Fruit fly (Drosophila melanogaster) whole organism, embryonic: ENCODE measurements around the gene CG32459.

ENCODE experiments used
- Abd-B ChIP-seq: fragments of 200-800 bp; sonication (Bioruptor generic); optimal IDR thresholded peaks from 2 replicates; lab custom pipeline; 2018; ENCODE audit warnings: missing biosample characterization, mild to moderate bottlenecking, missing genetic modification characterization, moderate library complexity
- B-H2 ChIP-seq: fragments of 200-800 bp; sonication (Bioruptor generic); optimal IDR thresholded peaks from 2 replicates; lab custom pipeline; 2018; ENCODE audit warnings: missing biosample characterization, mild to moderate bottlenecking, missing genetic modification characterization
- Bdp1 ChIP-seq: fragments of 200-800 bp; sonication (Bioruptor generic); optimal IDR thresholded peaks from 3 replicates; lab custom pipeline; 2016; ENCODE audit warnings: missing biosample characterization, missing genetic modification characterization
- Bgb ChIP-seq: fragments of 200-800 bp; sonication (Bioruptor generic); IDR thresholded peaks from 2 replicates; pipeline ENCODE4 v1.3.6; 2022; ENCODE audit warnings: missing biosample characterization, missing genetic modification characterization; ENCODE audit not compliant: partially characterized antibody
- CG14860 ChIP-seq: fragments of 200-800 bp; sonication (Bioruptor generic); IDR thresholded peaks from 3 replicates; pipeline ENCODE4 v1.3.6; 2022; ENCODE audit warnings: missing biosample characterization, missing genetic modification characterization; ENCODE audit not compliant: partially characterized antibody
- CG17361 ChIP-seq: fragments of 200-800 bp; sonication (Bioruptor generic); IDR thresholded peaks from 3 replicates; pipeline ENCODE4 v1.3.6; 2022; ENCODE audit warnings: missing biosample characterization, missing genetic modification characterization
- CG18619 ChIP-seq: fragments of 200-800 bp; sonication (Bioruptor generic); optimal IDR thresholded peaks from 3 replicates; lab custom pipeline; 2017; ENCODE audit warnings: missing biosample characterization, mild to moderate bottlenecking, missing genetic modification characterization
- CG31441 ChIP-seq: fragments of 200-800 bp; sonication (Bioruptor generic); IDR thresholded peaks from 2 replicates; pipeline ENCODE4 v1.3.6; 2022; ENCODE audit warnings: missing biosample characterization, missing genetic modification characterization
- CG32772 ChIP-seq: fragments of 200-800 bp; sonication (Bioruptor generic); IDR thresholded peaks from 2 replicates; pipeline ENCODE4 v1.3.6; 2022; ENCODE audit warnings: missing biosample characterization, missing genetic modification characterization
- CG3838 ChIP-seq: fragments of 200-800 bp; sonication (Bioruptor generic); optimal IDR thresholded peaks from 3 replicates; lab custom pipeline; 2016; ENCODE audit warnings: missing biosample characterization, missing genetic modification characterization
- CG7271 ChIP-seq: fragments of 200-800 bp; sonication (Bioruptor generic); optimal IDR thresholded peaks from 2 replicates; lab custom pipeline; 2018; ENCODE audit warnings: missing biosample characterization, mild to moderate bottlenecking, missing genetic modification characterization, moderate library complexity
- CG7786 ChIP-seq: fragments of 200-800 bp; sonication (Bioruptor generic); optimal IDR thresholded peaks from 2 replicates; lab custom pipeline; 2016; ENCODE audit warnings: missing biosample characterization, missing genetic modification characterization
- CG8478 ChIP-seq: fragments of >200 bp; optimal IDR thresholded peaks from 2 replicates; lab custom pipeline; 2018
- CG9817 ChIP-seq: fragments of 200-800 bp; sonication (Bioruptor generic); optimal IDR thresholded peaks from 2 replicates; lab custom pipeline; 2018; ENCODE audit warnings: missing biosample characterization, mild to moderate bottlenecking, missing genetic modification characterization, moderate library complexity
- CTCF ChIP-seq: fragments of 200-800 bp; sonication (Bioruptor generic); optimal IDR thresholded peaks from 2 replicates; lab custom pipeline; 2017; ENCODE audit warnings: missing biosample characterization, mild to moderate bottlenecking, missing genetic modification characterization, moderate library complexity
- Dek ChIP-seq: fragments of 200-800 bp; sonication (Bioruptor generic); optimal IDR thresholded peaks from 3 replicates; lab custom pipeline; 2019; ENCODE audit warnings: missing biosample characterization, mild to moderate bottlenecking, missing genetic modification characterization, moderate library complexity
- Dref ChIP-seq: fragments of 200-800 bp; sonication (Bioruptor generic); IDR thresholded peaks from 2 replicates; pipeline ENCODE4 v1.3.6; 2022; ENCODE audit warnings: missing biosample characterization, missing genetic modification characterization
- Ets65A ChIP-seq: fragments of 200-800 bp; sonication (Bioruptor generic); peaks from one replicate; lab custom pipeline; 2016; ENCODE audit warnings: missing biosample characterization, missing genetic modification characterization
- H2.0 ChIP-seq: fragments of 200-800 bp; sonication (Bioruptor generic); IDR thresholded peaks from 2 replicates; pipeline ENCODE4 v1.3.6; 2022; ENCODE audit warnings: missing biosample characterization, missing genetic modification characterization
- HLHmδ ChIP-seq: fragments of 200-800 bp; sonication (Bioruptor generic); optimal IDR thresholded peaks from 2 replicates; lab custom pipeline; 2018; ENCODE audit warnings: missing biosample characterization, mild to moderate bottlenecking, missing genetic modification characterization, moderate library complexity
- Lhr ChIP-seq: fragments of 200-800 bp; sonication (Bioruptor generic); optimal IDR thresholded peaks from 3 replicates; lab custom pipeline; 2017; ENCODE audit warnings: mild to moderate bottlenecking, missing biosample characterization, missing genetic modification reagents, missing genetic modification characterization
- Med ChIP-seq: fragments of 200-800 bp; sonication (Bioruptor generic); peaks from one replicate; lab custom pipeline; 2016; ENCODE audit warnings: missing biosample characterization, missing genetic modification characterization, mild to moderate bottlenecking, inconsistent platforms, moderate library complexity
- NfI ChIP-seq: fragments of 200-800 bp; sonication (Bioruptor generic); optimal IDR thresholded peaks from 3 replicates; lab custom pipeline; 2018; ENCODE audit warnings: missing biosample characterization, mild to moderate bottlenecking, missing genetic modification characterization, moderate library complexity
- Sox102F ChIP-seq: fragments of 200-800 bp; sonication (Bioruptor generic); optimal IDR thresholded peaks from 2 replicates; lab custom pipeline; 2018; ENCODE audit warnings: missing biosample characterization, mild to moderate bottlenecking, missing genetic modification characterization, moderate library complexity
- Tbp ChIP-seq: fragments of >200 bp; optimal IDR thresholded peaks from 2 replicates; lab custom pipeline; 2018; ENCODE audit warnings: missing biosample characterization, missing genetic modification characterization
- abd-A ChIP-seq: fragments of 200-800 bp; sonication (Bioruptor generic); optimal IDR thresholded peaks from 3 replicates; lab custom pipeline; 2019; ENCODE audit warnings: missing biosample characterization, mild to moderate bottlenecking, missing genetic modification characterization, moderate library complexity
- bab2 ChIP-seq: fragments of 200-800 bp; sonication (Bioruptor generic); optimal IDR thresholded peaks from 2 replicates; lab custom pipeline; 2016; ENCODE audit warnings: missing biosample characterization, missing genetic modification characterization
- btn ChIP-seq: fragments of 200-800 bp; sonication (Bioruptor generic); optimal IDR thresholded peaks from 2 replicates; lab custom pipeline; 2016; ENCODE audit warnings: missing biosample characterization, missing genetic modification characterization
- chinmo ChIP-seq: fragments of 200-800 bp; sonication (Bioruptor generic); IDR thresholded peaks from 4 replicates; pipeline ENCODE4 v1.3.6; 2022; ENCODE audit warnings: missing biosample characterization, missing genetic modification characterization; ENCODE audit not compliant: partially characterized antibody
- crol ChIP-seq: fragments of 200-800 bp; sonication (Bioruptor generic); IDR thresholded peaks from 2 replicates; pipeline ENCODE4 v1.3.6; 2022; ENCODE audit warnings: missing biosample characterization, missing genetic modification characterization
- crp ChIP-seq, 2 experiments: fragments of 200-800 bp; sonication (Bioruptor generic); optimal IDR thresholded peaks; 2 replicates in 1 of 2; 3 replicates in 1 of 2; lab custom pipeline; 2017; ENCODE audit warnings: missing biosample characterization in 2 of 2, missing genetic modification characterization in 2 of 2, mild to moderate bottlenecking in 1 of 2, moderate library complexity in 1 of 2
- cwo ChIP-seq: fragments of 200-800 bp; sonication (Bioruptor generic); optimal IDR thresholded peaks from 3 replicates; lab custom pipeline; 2017; ENCODE audit warnings: missing biosample characterization, missing genetic modification characterization, mild to moderate bottlenecking, moderate library complexity, missing genetic modification reagents
- grau ChIP-seq: fragments of 200-800 bp; optimal IDR thresholded peaks from 3 replicates; lab custom pipeline; 2019; ENCODE audit warnings: missing biosample characterization, mild to moderate bottlenecking, missing genetic modification characterization, moderate library complexity
- hkb ChIP-seq, 2 experiments: fragments of 200-800 bp in 1 of 2; fragments of >200 bp in 1 of 2; sonication (Bioruptor generic) in 1 of 2; IDR thresholded peaks in 1 of 2; optimal IDR thresholded peaks in 1 of 2; 2 replicates each; pipeline versions ENCODE4 v1.3.6 to Lab custom; 2017 to 2022; ENCODE audit warnings: missing biosample characterization in 1 of 2, missing genetic modification characterization in 1 of 2
- inv ChIP-seq: fragments of 200-800 bp; sonication (Bioruptor generic); IDR thresholded peaks from 2 replicates; pipeline ENCODE4 v1.3.6; 2022; ENCODE audit warnings: missing biosample characterization, missing genetic modification characterization; ENCODE audit not compliant: partially characterized antibody
- lola ChIP-seq, 3 experiments: fragments of >200 bp in 2 of 3; fragments of 200-800 bp in 1 of 3; sonication (Bioruptor generic) in 1 of 3; optimal IDR thresholded peaks; 2 replicates each; lab custom pipeline; 2017 to 2019; ENCODE audit warnings: missing biosample characterization in 3 of 3, missing genetic modification characterization in 3 of 3, mild to moderate bottlenecking in 1 of 3, moderate library complexity in 1 of 3
- luna ChIP-seq: fragments of 200-800 bp; sonication (Bioruptor generic); optimal IDR thresholded peaks from 2 replicates; lab custom pipeline; 2016; ENCODE audit warnings: missing biosample characterization, missing genetic modification characterization
- nerfin-1 ChIP-seq: fragments of 200-800 bp; sonication (Bioruptor generic); optimal IDR thresholded peaks from 3 replicates; lab custom pipeline; 2019; ENCODE audit warnings: missing biosample characterization, mild to moderate bottlenecking, missing genetic modification characterization, moderate library complexity
- onecut ChIP-seq: fragments of 200-800 bp; sonication (Bioruptor generic); IDR thresholded peaks from 2 replicates; pipeline ENCODE4 v1.3.6; 2022; ENCODE audit warnings: missing biosample characterization, missing genetic modification characterization
- pfk ChIP-seq: fragments of 200-800 bp; sonication (Bioruptor generic); optimal IDR thresholded peaks from 2 replicates; lab custom pipeline; 2018; ENCODE audit warnings: missing biosample characterization, mild to moderate bottlenecking, missing genetic modification characterization, moderate library complexity
- sd ChIP-seq: fragments of 200-800 bp; sonication (Bioruptor generic); optimal IDR thresholded peaks from 3 replicates; lab custom pipeline; 2018; ENCODE audit warnings: missing biosample characterization, mild to moderate bottlenecking, missing genetic modification characterization, moderate library complexity
- sens ChIP-seq: fragments of 200-800 bp; sonication (Bioruptor generic); peaks from one replicate; lab custom pipeline; 2016; ENCODE audit warnings: missing biosample characterization, missing genetic modification characterization
- slp2 ChIP-seq: fragments of 200-800 bp; sonication (Bioruptor generic); optimal IDR thresholded peaks from 2 replicates; lab custom pipeline; 2016; ENCODE audit warnings: missing biosample characterization, missing genetic modification characterization
- sna ChIP-seq: fragments of 200-800 bp; sonication (Bioruptor generic); IDR thresholded peaks from 2 replicates; pipeline ENCODE4 v1.3.6; 2022; ENCODE audit warnings: missing biosample characterization, missing genetic modification characterization; ENCODE audit not compliant: partially characterized antibody
- zf30C ChIP-seq: fragments of 200-800 bp; sonication (Bioruptor generic); optimal IDR thresholded peaks from 3 replicates; lab custom pipeline; 2018; ENCODE audit warnings: missing biosample characterization, mild to moderate bottlenecking, missing genetic modification characterization

The CG32459 gene

DNA sequence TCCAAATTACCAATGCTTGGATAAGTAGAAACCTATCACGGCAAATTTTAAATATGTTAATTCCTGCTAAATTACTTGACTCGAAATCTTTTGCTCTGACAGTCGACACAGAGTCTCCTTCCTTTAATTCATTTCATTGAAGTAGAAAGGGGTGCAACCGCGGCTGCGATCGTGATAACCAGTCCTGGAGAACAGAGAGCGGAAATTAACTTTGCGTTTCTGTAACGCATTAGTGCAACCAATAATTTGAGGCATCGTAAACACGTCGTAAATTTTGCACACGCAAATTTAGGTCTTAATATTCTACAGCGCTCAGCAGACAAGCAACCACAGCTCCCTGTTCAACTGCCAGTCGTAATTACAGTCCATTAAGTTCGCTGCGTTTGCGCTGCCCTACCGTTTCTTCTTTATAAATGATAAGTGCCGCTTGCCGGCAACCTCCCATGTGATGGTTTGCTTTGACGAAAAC is at the start of gene CG32459:
CG32459 (minus strand) TSS at position 51 of the 469 bp plus-strand sequence.
- TF ChIP-seq CG32772 (peak; percentile 12; the same call in 1 of the 2 replicates), NfI (GFP tag; lab: Kevin White, UChicago) (no peak), Bgb (GFP tag; lab: Robert Waterston, UW) (no peak)

DNA sequence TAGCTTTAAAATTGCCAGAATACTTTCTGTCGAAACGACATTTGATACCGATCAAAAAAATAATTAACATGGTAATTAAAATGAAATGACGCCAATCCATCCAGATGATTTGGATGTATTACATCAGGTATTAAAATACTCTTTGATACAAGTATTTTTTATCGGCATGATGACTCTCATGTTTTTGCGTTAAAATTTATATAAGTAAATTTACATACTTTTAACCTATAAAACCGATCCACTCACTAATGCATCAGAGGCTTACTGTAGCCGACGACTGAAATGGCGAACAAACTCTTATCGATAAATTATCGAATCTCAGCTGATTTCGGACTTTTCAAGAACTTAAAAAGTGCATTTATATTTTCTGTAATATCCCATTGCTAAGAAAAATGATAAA is 45.8 kb upstream of the CG32459 start, which contains the start of gene BoYb:
BoYb (plus strand) TSS at position 301 of the 400 bp plus-strand sequence.
- no peak for TF ChIP-seq CG7271 (tag; lab: Kevin White, UChicago)
- no peak for TF ChIP-seq slp2 (GFP tag; lab: Kevin White, UChicago)
- no peak for TF ChIP-seq bab2 (GFP tag; lab: Kevin White, UChicago)
- no peak for TF ChIP-seq CG14860 (GFP tag; lab: Robert Waterston, UW)
- TF ChIP-seq Bdp1 (GFP tag; lab: Kevin White, UChicago), result no peak
- no peak for TF ChIP-seq H2.0
- TF ChIP-seq zf30C (GFP tag; lab: Kevin White, UChicago), result no peak
- TF ChIP-seq CG31441 (GFP tag; lab: Robert Waterston, UW), result no peak
- TF ChIP-seq Dref (GFP tag; lab: Robert Waterston, UW), result no peak
- no peak for TF ChIP-seq inv (GFP tag; lab: Robert Waterston, UW)
- no peak for TF ChIP-seq sna (GFP tag; lab: Robert Waterston, UW)
- TF ChIP-seq Ets65A (GFP tag; lab: Kevin White, UChicago), result no peak
- no peak for TF ChIP-seq Bgb (GFP tag; lab: Robert Waterston, UW)
- no peak for TF ChIP-seq B-H2 (GFP tag; lab: Kevin White, UChicago)
- no peak for TF ChIP-seq CG3838 (GFP tag; lab: Kevin White, UChicago)
- no peak for TF ChIP-seq cwo (GFP tag; lab: Kevin White, UChicago)
- TF ChIP-seq HLHmδ, result no peak
- TF ChIP-seq, all 482 proteins: peak for 0

DNA sequence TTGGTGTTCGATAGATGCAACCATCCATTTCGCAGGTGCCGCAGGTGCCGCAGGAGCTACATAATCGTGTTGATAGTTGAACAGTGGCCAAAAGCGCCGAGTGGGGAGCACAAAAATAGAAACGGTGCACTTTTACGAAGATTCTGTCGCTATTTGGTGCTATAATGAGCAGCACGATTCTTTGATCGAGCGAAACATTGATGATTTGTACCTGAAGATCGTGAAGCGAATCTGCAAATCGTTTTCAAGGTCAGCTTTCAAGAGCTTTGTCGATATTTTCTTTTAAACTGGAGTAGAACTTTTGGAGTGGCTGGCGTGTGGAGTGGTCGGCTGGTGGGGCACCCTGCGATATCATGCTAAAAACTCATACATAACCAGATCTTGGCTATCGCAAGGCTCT is 42.6 kb upstream of the CG32459 start, which contains the start of gene CG11131:
CG11131 (plus strand) TSS at position 301 of the 400 bp plus-strand sequence.
- TF ChIP-seq sd (tag; lab: Kevin White, UChicago) (no peak), luna (GFP tag; lab: Kevin White, UChicago) (no peak), CG18619 (no peak), nerfin-1 (no peak), bab2 (GFP tag; lab: Kevin White, UChicago) (no peak), abd-A (no peak), CG9817 (tag; lab: Kevin White, UChicago) (no peak), grau (tag; lab: Kevin White, UChicago) (no peak), Tbp (GFP tag; lab: Kevin White, UChicago) (no peak), Sox102F (GFP tag; lab: Kevin White, UChicago) (no peak)

DNA sequence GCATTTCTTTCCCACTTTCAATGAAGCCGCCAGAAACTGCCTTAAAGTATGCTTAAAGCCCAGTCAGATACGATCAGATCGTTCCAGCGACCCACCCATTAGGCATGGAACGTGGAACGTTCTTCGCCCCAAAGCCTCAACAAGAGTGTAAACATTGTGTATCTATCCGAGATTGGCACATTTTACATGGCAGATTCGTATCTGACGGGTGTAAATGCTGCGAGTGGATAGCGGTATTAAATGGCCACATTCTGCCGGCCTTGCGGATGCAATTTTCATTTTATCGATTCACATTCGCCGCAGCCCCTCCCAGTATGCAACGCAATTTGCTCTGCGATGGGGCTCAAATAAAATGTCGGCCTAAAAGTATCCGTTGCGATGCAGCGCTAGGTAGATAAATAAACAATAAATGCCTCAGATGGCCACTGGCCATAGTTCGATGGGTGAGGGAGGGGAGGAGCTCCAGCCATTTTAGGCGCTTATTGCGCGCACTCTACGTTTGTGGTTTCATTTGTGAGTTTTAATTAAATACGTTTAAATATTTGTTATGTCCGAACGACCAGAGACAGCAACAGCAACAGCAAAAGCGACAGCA is 38.9 kb upstream of the CG32459 start:
- TF ChIP-seq CTCF (GFP tag; lab: Kevin White, UChicago) (peak; percentile 46), CG17361 (GFP tag; lab: Robert Waterston, UW) (peak; percentile 21; the same call in 1 of the 3 replicates), Dek (tag; lab: Kevin White, UChicago) (no peak), Abd-B (peak; percentile 37), btn (GFP tag; lab: Kevin White, UChicago) (no peak), CG7786 (no peak), crp (GFP tag; optimal IDR thresholded peaks at IDR 0.05; lab: Kevin White, UChicago) (no peak), sens (peak; percentile 25), crol (GFP tag; lab: Robert Waterston, UW) (peak; percentile 90), pfk (GFP tag; lab: Kevin White, UChicago) (peak; percentile 46), Lhr (GFP tag; lab: Kevin White, UChicago) (peak; percentile 35), lola (GFP tag; optimal IDR thresholded peaks at IDR 0.05; lab: Kevin White, UChicago) (peak in 1 of 3 experiments; percentile 53), Med (GFP tag; lab: Kevin White, UChicago) (peak; percentile 60), hkb (optimal IDR thresholded peaks at IDR 0.05; lab: Kevin White, UChicago) (peak; percentile 13), hkb (GFP tag; IDR thresholded peaks at IDR 0.05; lab: Robert Waterston, UW) (no peak), CG8478 (lab: Kevin White, UChicago) (peak; percentile 90), chinmo (GFP tag; lab: Robert Waterston, UW) (0 out of 4 replicates have a peak, but pooled peaks have one; percentile 41), onecut (GFP tag; lab: Robert Waterston, UW) (0 out of 2 replicates have a peak, but pooled peaks have one; percentile 21)
